Worm (Caenorhabditis elegans) whole organism, young adult: ENCODE results near the gene ftn-1.

ENCODE experiments used
- F33H1.4 ChIP-seq: fragments of 200-800 bp; sonication (Bioruptor generic); IDR thresholded peaks from 2 replicates; pipeline ENCODE4 v1.3.6; 2022; ENCODE audit warnings: missing genetic modification reagents, missing genetic modification characterization, missing compliant biosample characterization
- F57C9.4 ChIP-seq: sonication (generic microtip); optimal IDR thresholded peaks from 2 replicates; lab custom pipeline; 2017; ENCODE audit warnings: mild to moderate bottlenecking, missing genetic modification characterization, missing compliant biosample characterization
- T07F8.4 ChIP-seq: sonication (generic microtip); optimal IDR thresholded peaks from 2 replicates; lab custom pipeline; 2016; ENCODE audit warnings: mild to moderate bottlenecking, missing genetic modification characterization, moderate library complexity, missing compliant biosample characterization
- T26A5.8 ChIP-seq: sonication (generic microtip); optimal IDR thresholded peaks from 2 replicates; lab custom pipeline; 2016; ENCODE audit warnings: missing genetic modification characterization, missing compliant biosample characterization
- Y56A3A.18 ChIP-seq: fragments of 200-800 bp; sonication (Bioruptor generic); IDR thresholded peaks from 2 replicates; pipeline ENCODE4 v1.3.6; 2022; ENCODE audit warnings: missing genetic modification reagents, missing genetic modification characterization, missing compliant biosample characterization
- ama-1 ChIP-seq, 3 experiments: fragments of 150-350 bp in 1 of 3; sonication (generic microtip) in 2 of 3; optimal IDR thresholded peaks; 2 replicates each; lab custom pipeline; 2014 to 2018; ENCODE audit warnings: missing biosample characterization in 2 of 3, missing genetic modification characterization in 2 of 3, missing genetic modification reagents in 2 of 3
- ccch-3 ChIP-seq: fragments of 200-800 bp; sonication (Bioruptor generic); optimal IDR thresholded peaks from 2 replicates; lab custom pipeline; 2018; ENCODE audit warnings: mild to moderate bottlenecking, missing genetic modification characterization, missing compliant biosample characterization
- chd-7 ChIP-seq: sonication (generic microtip); optimal IDR thresholded peaks from 2 replicates; lab custom pipeline; 2016; ENCODE audit warnings: mild to moderate bottlenecking, missing genetic modification characterization, moderate library complexity, missing compliant biosample characterization
- lag-1 ChIP-seq: fragments of 200-800 bp; sonication (Bioruptor generic); IDR thresholded peaks from 2 replicates; pipeline ENCODE4 v1.3.6; 2022; ENCODE audit warnings: missing genetic modification reagents, missing genetic modification characterization, missing compliant biosample characterization
- let-607 ChIP-seq, 2 experiments: fragments of 200-800 bp in 1 of 2; sonication (Bioruptor generic) in 1 of 2; sonication (generic microtip) in 1 of 2; optimal IDR thresholded peaks; 2 replicates each; lab custom pipeline; 2016 to 2018; ENCODE audit warnings: mild to moderate bottlenecking in 2 of 2, missing compliant biosample characterization in 2 of 2, missing genetic modification characterization in 2 of 2, moderate library complexity in 2 of 2, missing genotype in 1 of 2
- lin-26 ChIP-seq: fragments of 200-800 bp; sonication (Bioruptor generic); IDR thresholded peaks from 2 replicates; pipeline ENCODE4 v1.3.6; 2022; ENCODE audit warnings: missing genetic modification reagents, missing genetic modification characterization, missing compliant biosample characterization
- pha-4 ChIP-seq: fragments of 150-350 bp; sonication (generic microtip); optimal IDR thresholded peaks from 2 replicates; lab custom pipeline; 2014; ENCODE audit warnings: missing biosample characterization, missing genetic modification reagents, missing genetic modification characterization
- xnd-1 ChIP-seq: sonication (generic microtip); optimal IDR thresholded peaks from 2 replicates; lab custom pipeline; 2016; ENCODE audit warnings: missing genotype, missing genetic modification reagents, missing genetic modification characterization, missing compliant biosample characterization
- ztf-3 ChIP-seq: fragments of 200-800 bp; sonication (Bioruptor generic); optimal IDR thresholded peaks from 2 replicates; lab custom pipeline; 2018; ENCODE audit warnings: mild to moderate bottlenecking, missing genetic modification characterization, missing compliant biosample characterization

DNA sequence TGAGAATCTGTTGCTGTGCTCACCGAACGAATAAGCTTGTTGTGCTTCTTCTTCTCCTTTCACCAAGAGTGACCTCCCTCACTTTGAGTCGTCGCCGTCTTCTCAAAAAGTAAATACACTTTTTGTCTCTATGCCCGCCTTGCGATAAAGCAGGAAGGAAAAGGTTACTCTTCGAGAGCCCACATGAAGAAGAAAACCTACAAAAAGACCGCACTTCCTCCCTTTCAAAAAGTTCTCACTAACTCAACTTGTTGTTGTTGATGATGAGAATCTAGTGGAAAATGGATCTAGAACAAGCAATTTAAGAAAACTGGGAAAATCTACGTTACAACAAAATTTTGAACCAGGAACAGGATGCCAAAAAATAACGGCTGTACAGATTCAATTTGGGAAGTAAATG is 43.1 kb upstream of the ftn-1 start, which contains the start of gene C50E3.6:
- TF ChIP-seq ama-1 (optimal IDR thresholded peaks at IDR 0.05; lab: Kevin White, UChicago) (no peak), ama-1 (GFP tag; optimal IDR thresholded peaks at IDR 0.05; lab: Kevin White, UChicago) (no peak), lin-26 (no peak), lag-1 (no peak), xnd-1 (tag; lab: Kevin White, UChicago) (no peak), T07F8.4 (no peak), let-607 (tag; optimal IDR thresholded peaks at IDR 0.05; lab: Kevin White, UChicago) (no peak), Y56A3A.18 (no peak), F33H1.4 (no peak), F57C9.4 (tag; lab: Kevin White, UChicago) (no peak), pha-4 (no peak), ztf-3 (GFP tag; lab: Kevin White, UChicago) (no peak), ccch-3 (no peak), chd-7 (tag; lab: Kevin White, UChicago) (no peak), T26A5.8 (tag; lab: Kevin White, UChicago) (no peak)
